Fruit fly (Drosophila melanogaster): ENCODE measurements around the gene CG14864.

CG14864 gene

DNA sequence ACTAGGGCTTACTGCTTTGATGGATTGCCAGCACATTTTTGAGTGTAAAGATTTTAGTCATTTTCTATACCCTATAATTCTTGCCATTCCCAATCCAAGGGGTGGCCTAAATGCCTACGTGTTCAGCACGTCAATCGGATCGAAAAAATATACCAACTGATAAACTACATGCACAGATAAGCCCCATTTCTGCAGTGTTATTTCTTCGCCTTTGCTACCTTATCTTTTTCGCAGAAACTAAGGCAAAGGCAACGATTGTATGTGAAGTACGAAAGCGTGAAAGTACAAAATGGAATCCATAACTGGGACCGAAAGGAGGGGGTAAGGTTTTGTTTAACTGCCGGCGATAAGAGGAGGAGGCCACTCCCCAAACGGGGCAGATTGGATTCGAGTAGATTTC, 29.6 kb upstream of the CG14864 start (continued):
- TF ChIP-seq sug (tag; optimal IDR thresholded peaks at IDR 0.05) (peak; percentile 70), grau (tag; optimal IDR thresholded peaks at IDR 0.05) (no peak), CG34376 (GFP tag; optimal IDR thresholded peaks at IDR 0.05) (peak; percentile 44), CG2129 (GFP tag; IDR thresholded peaks at IDR 0.05; ENCODE audit: partially characterized antibody) (no peak), CG32532 (GFP tag; IDR thresholded peaks at IDR 0.05) (peak; percentile 5; the same call in 1 of the 2 replicates), Drgx (GFP tag; IDR thresholded peaks at IDR 0.05) (no peak), GATAe (GFP tag; conservative IDR thresholded peaks at IDR 0.05) (peak; percentile 42; the same call in 1 of the 2 replicates), lab (GFP tag; optimal IDR thresholded peaks at IDR 0.05) (peak; percentile 46), ara (GFP tag; IDR thresholded peaks at IDR 0.05) (no peak), gfzf (GFP tag; optimal IDR thresholded peaks at IDR 0.05) (no peak), ems (GFP tag; optimal IDR thresholded peaks at IDR 0.05) (no peak), grn (GFP tag; optimal IDR thresholded peaks at IDR 0.05) (peak; percentile 27), E2f2 (GFP tag; IDR thresholded peaks at IDR 0.05) (no peak), CG11093 (GFP tag; IDR thresholded peaks at IDR 0.05) (no peak), Xbp1 (GFP tag; optimal IDR thresholded peaks at IDR 0.05) (no peak), D19B (GFP tag; optimal IDR thresholded peaks at IDR 0.05) (peak; percentile 17), tll (GFP tag; optimal IDR thresholded peaks at IDR 0.05) (no peak)

DNA sequence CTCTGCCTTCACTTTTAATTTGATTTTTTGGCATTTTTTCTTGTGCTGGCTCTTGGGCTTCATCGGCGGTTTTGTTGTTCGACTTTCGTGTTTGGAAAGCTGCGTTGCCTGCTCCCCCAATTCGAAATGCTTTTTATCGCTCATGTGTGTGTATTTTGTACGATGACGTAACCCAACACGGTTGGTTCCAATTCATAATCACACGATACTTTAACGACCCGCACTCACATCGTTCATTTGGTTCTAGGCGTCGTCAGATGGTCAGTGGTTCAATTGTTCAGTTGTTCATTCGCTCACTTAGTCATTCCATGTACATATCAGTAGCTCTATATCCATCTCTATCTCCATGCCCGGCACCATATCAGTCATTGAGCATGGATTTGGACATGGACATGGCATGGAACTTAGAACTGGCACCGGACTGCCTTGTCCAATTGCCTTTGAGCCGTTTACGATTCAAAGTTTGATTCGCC, 25.6 kb upstream of the CG14864 start:
- no peak for TF ChIP-seq CG9215 (GFP tag; IDR thresholded peaks at IDR 0.05)
- TF ChIP-seq row (GFP tag; IDR thresholded peaks at IDR 0.05): peak; percentile 3; the same call in 1 of the 3 replicates
- TF ChIP-seq D (optimal IDR thresholded peaks at IDR 0.05): no peak
- TF ChIP-seq D (GFP tag; optimal IDR thresholded peaks at IDR 0.05): no peak
- 0 out of 3 replicates have a peak, but pooled peaks have one; percentile 12 for TF ChIP-seq ken (GFP tag; IDR thresholded peaks at IDR 0.05)
- no peak for TF ChIP-seq peb (GFP tag; IDR thresholded peaks at IDR 0.05)
- TF ChIP-seq insv (GFP tag; optimal IDR thresholded peaks at IDR 0.05): no peak
- TF ChIP-seq mld (GFP tag; IDR thresholded peaks at IDR 0.05; ENCODE audit: partially characterized antibody): no peak
- 0 out of 4 replicates have a peak, but pooled peaks have one; percentile 4 for TF ChIP-seq chinmo (GFP tag; IDR thresholded peaks at IDR 0.05; ENCODE audit: partially characterized antibody)
- no peak for TF ChIP-seq CG17802 (tag; optimal IDR thresholded peaks at IDR 0.05)
- no peak for TF ChIP-seq Mes4 (GFP tag; optimal IDR thresholded peaks at IDR 0.05)
- TF ChIP-seq Tbp (GFP tag; optimal IDR thresholded peaks at IDR 0.05): no peak
- TF ChIP-seq Side (GFP tag; optimal IDR thresholded peaks at IDR 0.05): no peak
- TF ChIP-seq HLH4C (GFP tag; IDR thresholded peaks at IDR 0.05; ENCODE audit: partially characterized antibody): no peak
- no peak for TF ChIP-seq tap (tag; optimal IDR thresholded peaks at IDR 0.05)
- no peak for TF ChIP-seq Nf-YC (tag; optimal IDR thresholded peaks at IDR 0.05)
- TF ChIP-seq CG17361 (GFP tag; IDR thresholded peaks at IDR 0.05): no peak
- no peak for TF ChIP-seq inv (GFP tag; IDR thresholded peaks at IDR 0.05; ENCODE audit: partially characterized antibody)
- TF ChIP-seq Hr3 (GFP tag; optimal IDR thresholded peaks at IDR 0.05): no peak
- no peak for TF ChIP-seq BtbVII (GFP tag; optimal IDR thresholded peaks at IDR 0.05)
- peak; percentile 59 for TF ChIP-seq mirr (GFP tag; optimal IDR thresholded peaks at IDR 0.05)
- no peak for TF ChIP-seq CG32532 (GFP tag; IDR thresholded peaks at IDR 0.05)
- no peak for TF ChIP-seq ap (GFP tag; IDR thresholded peaks at IDR 0.05)
- TF ChIP-seq cwo (GFP tag; optimal IDR thresholded peaks at IDR 0.05): no peak
- TF ChIP-seq Drgx (GFP tag; IDR thresholded peaks at IDR 0.05): no peak
- TF ChIP-seq usp (GFP tag; optimal IDR thresholded peaks at IDR 0.05): no peak
- no peak for TF ChIP-seq CG7745 (tag; optimal IDR thresholded peaks at IDR 0.05)
- TF ChIP-seq CG2678 (tag; optimal IDR thresholded peaks at IDR 0.05): no peak
- no peak for TF ChIP-seq Hmr (GFP tag; optimal IDR thresholded peaks at IDR 0.05)
- no peak for TF ChIP-seq sima (GFP tag; optimal IDR thresholded peaks at IDR 0.05)
- TF ChIP-seq CG2712 (tag; optimal IDR thresholded peaks at IDR 0.05): no peak
- TF ChIP-seq CG17385 (GFP tag; optimal IDR thresholded peaks at IDR 0.05): no peak
- no peak for TF ChIP-seq aop (GFP tag; IDR thresholded peaks at IDR 0.05)
- TF ChIP-seq CG6272 (GFP tag; IDR thresholded peaks at IDR 0.05): no peak
- TF ChIP-seq ERR (GFP tag; optimal IDR thresholded peaks at IDR 0.05): no peak
- no peak for TF ChIP-seq CG9437 (GFP tag; optimal IDR thresholded peaks at IDR 0.05)

Data from whole organism, embryonic.